Worm (Caenorhabditis elegans) whole organism, mixed stage, embryonic: ENCODE measurements around the gene srx-118.

Experiments used
- M03D4.4 ChIP-seq: sonication (generic microtip); optimal IDR thresholded peaks from 2 replicates; lab custom pipeline; 2017; ENCODE audit warnings: mild to moderate bottlenecking, missing genetic modification characterization, missing compliant biosample characterization
- bed-3 ChIP-seq: fragments of 200-800 bp; sonication (Bioruptor generic); optimal IDR thresholded peaks from 3 replicates; lab custom pipeline; 2018; ENCODE audit warnings: mild to moderate bottlenecking, missing genetic modification characterization, moderate library complexity, missing compliant biosample characterization
- blmp-1 ChIP-seq: fragments of 150-350 bp; optimal IDR thresholded peaks from 2 replicates; lab custom pipeline; 2014; ENCODE audit warnings: missing biosample characterization, missing genetic modification characterization
- ceh-39 ChIP-seq: fragments of 150-350 bp; optimal IDR thresholded peaks from 2 replicates; lab custom pipeline; 2014; ENCODE audit warnings: missing biosample characterization, missing genetic modification characterization
- ceh-43 ChIP-seq: fragments of 200-800 bp; sonication (Bioruptor generic); optimal IDR thresholded peaks from 2 replicates; lab custom pipeline; 2018; ENCODE audit warnings: mild to moderate bottlenecking, missing genetic modification characterization, moderate library complexity, missing compliant biosample characterization
- ceh-83 ChIP-seq: fragments of 200-800 bp; sonication (Bioruptor generic); optimal IDR thresholded peaks from 2 replicates; lab custom pipeline; 2018; ENCODE audit warnings: mild to moderate bottlenecking, missing genetic modification characterization, missing compliant biosample characterization
- drap-1 ChIP-seq: fragments of 200-800 bp; sonication (Bioruptor generic); optimal IDR thresholded peaks from 3 replicates; lab custom pipeline; 2018; ENCODE audit warnings: mild to moderate bottlenecking, missing genetic modification characterization, missing compliant biosample characterization
- elt-1 ChIP-seq: sonication (generic microtip); optimal IDR thresholded peaks from 2 replicates; lab custom pipeline; 2017; ENCODE audit warnings: missing genetic modification characterization, mild to moderate bottlenecking, missing compliant biosample characterization, antibody characterized with exemption, moderate library complexity, borderline replicate concordance; ENCODE audit not compliant: insufficient read depth
- elt-3 ChIP-seq: fragments of 150-350 bp; optimal IDR thresholded peaks from 2 replicates; lab custom pipeline; 2014; ENCODE audit warnings: missing biosample characterization, missing genetic modification characterization
- flh-1 ChIP-seq: fragments of 200-800 bp; sonication (Bioruptor generic); optimal IDR thresholded peaks from 2 replicates; lab custom pipeline; 2018; ENCODE audit warnings: mild to moderate bottlenecking, missing genetic modification characterization, moderate library complexity, missing compliant biosample characterization
- ham-2 ChIP-seq: fragments of 200-800 bp; sonication (Bioruptor generic); optimal IDR thresholded peaks from 2 replicates; lab custom pipeline; 2018; ENCODE audit warnings: mild to moderate bottlenecking, missing genetic modification characterization, missing compliant biosample characterization
- hlh-1 ChIP-seq: fragments of 150-350 bp; optimal IDR thresholded peaks from 2 replicates; lab custom pipeline; 2014; ENCODE audit warnings: missing biosample characterization, missing genetic modification reagents, missing genetic modification characterization
- lin-13 ChIP-seq: fragments of 150-350 bp; optimal IDR thresholded peaks from 2 replicates; lab custom pipeline; 2014; ENCODE audit warnings: missing biosample characterization, missing genetic modification characterization
- lsy-2 ChIP-seq: fragments of 150-350 bp; optimal IDR thresholded peaks from 2 replicates; lab custom pipeline; 2014; ENCODE audit warnings: missing biosample characterization, missing genetic modification characterization
- mls-2 ChIP-seq: sonication (generic microtip); optimal IDR thresholded peaks from 2 replicates; lab custom pipeline; 2016; ENCODE audit warnings: mild to moderate bottlenecking, missing genetic modification characterization, moderate library complexity, missing compliant biosample characterization
- nhr-12 ChIP-seq: fragments of 150-350 bp; optimal IDR thresholded peaks from 2 replicates; lab custom pipeline; 2014; ENCODE audit warnings: missing biosample characterization, missing genetic modification characterization
- nhr-237 ChIP-seq: fragments of 150-350 bp; optimal IDR thresholded peaks from 2 replicates; lab custom pipeline; 2014; ENCODE audit warnings: missing biosample characterization, missing genetic modification characterization
- nhr-28 ChIP-seq: fragments of 150-350 bp; optimal IDR thresholded peaks from 2 replicates; lab custom pipeline; 2014; ENCODE audit warnings: missing biosample characterization, missing genetic modification characterization
- nhr-76 ChIP-seq: sonication (generic microtip); optimal IDR thresholded peaks from 2 replicates; lab custom pipeline; 2017; ENCODE audit warnings: missing biosample characterization, missing genetic modification characterization
- pha-4 ChIP-seq: fragments of 150-350 bp; optimal IDR thresholded peaks from 2 replicates; lab custom pipeline; 2018; ENCODE audit warnings: missing biosample characterization, missing genetic modification reagents, missing genetic modification characterization
- sem-2 ChIP-seq: fragments of 200-800 bp; sonication (Bioruptor generic); optimal IDR thresholded peaks from 2 replicates; lab custom pipeline; 2018; ENCODE audit warnings: mild to moderate bottlenecking, missing genetic modification characterization, missing compliant biosample characterization
- snpc-4 ChIP-seq: fragments of 150-350 bp; optimal IDR thresholded peaks from 2 replicates; lab custom pipeline; 2014; ENCODE audit warnings: missing biosample characterization, missing genetic modification characterization
- sptf-1 ChIP-seq: sonication (generic microtip); optimal IDR thresholded peaks from 2 replicates; lab custom pipeline; 2017; ENCODE audit warnings: mild to moderate bottlenecking, missing genetic modification characterization, moderate library complexity, missing compliant biosample characterization
- tbx-8 ChIP-seq: fragments of 200-800 bp; sonication (Bioruptor generic); optimal IDR thresholded peaks from 2 replicates; lab custom pipeline; 2018; ENCODE audit warnings: mild to moderate bottlenecking, missing genetic modification characterization, moderate library complexity, missing compliant biosample characterization
- unc-120 ChIP-seq: sonication (generic microtip); optimal IDR thresholded peaks from 2 replicates; lab custom pipeline; 2017; ENCODE audit warnings: missing genetic modification characterization, missing compliant biosample characterization; ENCODE audit not compliant: poor library complexity, severe bottlenecking
- unc-39 ChIP-seq: fragments of 150-350 bp; optimal IDR thresholded peaks from 2 replicates; lab custom pipeline; 2014; ENCODE audit warnings: missing biosample characterization, missing genetic modification characterization
- unc-62 ChIP-seq: fragments of 150-350 bp; optimal IDR thresholded peaks from 2 replicates; lab custom pipeline; 2014; ENCODE audit warnings: missing biosample characterization, missing genetic modification reagents, missing genetic modification characterization
- zip-8 ChIP-seq: fragments of 150-350 bp; optimal IDR thresholded peaks from 2 replicates; lab custom pipeline; 2014; ENCODE audit warnings: missing biosample characterization, missing genetic modification characterization
- ztf-11 ChIP-seq: fragments of 150-350 bp; optimal IDR thresholded peaks from 2 replicates; lab custom pipeline; 2014; ENCODE audit warnings: missing biosample characterization, missing genetic modification characterization

srx-118 gene

ce11 chrII:12547547-12547946 is 21.9 kb downstream of the srx-118 start, which contains the start of gene F49C5.16:
F49C5.16 (plus strand) TSS chrII:12547847.
- no peak for TF ChIP-seq hlh-1 (tag; lab: Kevin White, UChicago)
- TF ChIP-seq sem-2 (GFP tag; lab: Kevin White, UChicago), result no peak
- no peak for TF ChIP-seq nhr-237 (tag; lab: Kevin White, UChicago)
- no peak for TF ChIP-seq lsy-2 (tag; lab: Kevin White, UChicago)
- TF ChIP-seq bed-3 (GFP tag; lab: Kevin White, UChicago), result no peak
- TF ChIP-seq M03D4.4 (tag; lab: Kevin White, UChicago), result no peak
- no peak for TF ChIP-seq unc-120
- no peak for TF ChIP-seq blmp-1
- TF ChIP-seq elt-3 (tag; lab: Kevin White, UChicago), result no peak
- no peak for TF ChIP-seq elt-1
- TF ChIP-seq zip-8, result no peak
- no peak for TF ChIP-seq ham-2 (GFP tag; lab: Kevin White, UChicago)
- no peak for TF ChIP-seq lin-13
- no peak for TF ChIP-seq nhr-76
- no peak for TF ChIP-seq ceh-43
- TF ChIP-seq unc-62 (GFP tag; lab: Kevin White, UChicago), result no peak
- no peak for TF ChIP-seq flh-1
- TF ChIP-seq ceh-83 (GFP tag; lab: Kevin White, UChicago), result no peak
- no peak for TF ChIP-seq nhr-28

- no peak for TF ChIP-seq nhr-12 (tag; lab: Kevin White, UChicago)
Observed at ce11 chrII:12549613-12550012, 24.0 kb downstream of the srx-118 start.

ce11 chrII:12550940-12551339 is 25.3 kb downstream of the srx-118 start:
- TF ChIP-seq tbx-8 (GFP tag; lab: Kevin White, UChicago), result no peak
- no peak for TF ChIP-seq mls-2 (tag; lab: Kevin White, UChicago)
- no peak for TF ChIP-seq M03D4.4 (tag; lab: Kevin White, UChicago)
- no peak for TF ChIP-seq nhr-28
- no peak for TF ChIP-seq ztf-11
- TF ChIP-seq snpc-4 (tag; lab: Kevin White, UChicago), result no peak
- TF ChIP-seq sptf-1 (tag; lab: Kevin White, UChicago), result no peak
- no peak for TF ChIP-seq bed-3 (GFP tag; lab: Kevin White, UChicago)
- no peak for TF ChIP-seq nhr-237 (tag; lab: Kevin White, UChicago)
- TF ChIP-seq unc-62 (GFP tag; lab: Kevin White, UChicago), result no peak
- TF ChIP-seq lin-13, result no peak

- TF ChIP-seq elt-3 (tag; lab: Kevin White, UChicago) (no peak), M03D4.4 (tag; lab: Kevin White, UChicago) (no peak), zip-8 (no peak), tbx-8 (GFP tag; lab: Kevin White, UChicago) (no peak), nhr-76 (no peak)
Observed at ce11 chrII:12555579-12555978, 30.0 kb downstream of the srx-118 start, which contains the start of gene F49C5.11. F49C5.11 (plus strand) TSS chrII:12555879.

ce11 chrII:12560210-12560609 is 34.6 kb downstream of the srx-118 start, which contains the start of gene F49C5.12:
F49C5.12 (minus strand) TSS chrII:12560310.
- TF ChIP-seq unc-62 (GFP tag; lab: Kevin White, UChicago), result no peak
- TF ChIP-seq nhr-12 (tag; lab: Kevin White, UChicago), result no peak
- TF ChIP-seq nhr-76, result no peak
- no peak for TF ChIP-seq bed-3 (GFP tag; lab: Kevin White, UChicago)
- TF ChIP-seq pha-4 (tag; lab: Kevin White, UChicago), result no peak
- TF ChIP-seq blmp-1, result no peak
- TF ChIP-seq unc-39, result no peak
- no peak for TF ChIP-seq ceh-83 (GFP tag; lab: Kevin White, UChicago)
- no peak for TF ChIP-seq nhr-237 (tag; lab: Kevin White, UChicago)
- TF ChIP-seq drap-1 (GFP tag; lab: Kevin White, UChicago), result no peak
- TF ChIP-seq ham-2 (GFP tag; lab: Kevin White, UChicago), result no peak
- no peak for TF ChIP-seq ceh-39 (tag; lab: Kevin White, UChicago)
- TF ChIP-seq mls-2 (tag; lab: Kevin White, UChicago), result no peak

ce11 chrII:12565851-12566250 is 40.2 kb downstream of the srx-118 start, which contains the start of gene F49C5.7:
F49C5.7 (plus strand) TSS chrII:12566151.
- no peak for TF ChIP-seq ceh-39 (tag; lab: Kevin White, UChicago)
